Fruit fly (Drosophila melanogaster) whole organism, wandering third instar larva: ENCODE measurements around the gene f.

ENCODE experiments used
- CG32264 ChIP-seq: fragments of 200-800 bp; sonication (Bioruptor generic); optimal IDR thresholded peaks from 2 replicates; lab custom pipeline; 2016; ENCODE audit warnings: missing biosample characterization, missing genetic modification characterization
- CG9705 ChIP-seq: fragments of 200-800 bp; sonication (Bioruptor generic); optimal IDR thresholded peaks from 2 replicates; lab custom pipeline; 2018; ENCODE audit warnings: missing biosample characterization, mild to moderate bottlenecking, missing genetic modification characterization
- CrebA ChIP-seq: fragments of 200-800 bp; sonication (Bioruptor generic); optimal IDR thresholded peaks from 2 replicates; lab custom pipeline; 2016; ENCODE audit warnings: missing biosample characterization, mild to moderate bottlenecking, missing genetic modification characterization, borderline replicate concordance
- Dfd ChIP-seq: fragments of >200 bp; optimal IDR thresholded peaks from 2 replicates; lab custom pipeline; 2017; ENCODE audit warnings: missing biosample characterization, missing genetic modification characterization
- Dif ChIP-seq: fragments of 200-275, 200-300 bp; sonication (Bioruptor generic); optimal IDR thresholded peaks from 2 replicates; lab custom pipeline; 2018; ENCODE audit warnings: missing biosample characterization, missing genetic modification characterization; ENCODE audit not compliant: partially characterized antibody
- GATAd ChIP-seq: sonication (Bioruptor generic); optimal IDR thresholded peaks from 2 replicates; lab custom pipeline; 2016; ENCODE audit warnings: missing biosample characterization, missing genetic modification characterization
- HLH106 ChIP-seq: fragments of 200-800 bp; optimal IDR thresholded peaks from 3 replicates; lab custom pipeline; 2019; ENCODE audit warnings: missing biosample characterization, mild to moderate bottlenecking, missing genetic modification characterization, moderate library complexity
- Hnf4 ChIP-seq: fragments of 200-800 bp; sonication (Bioruptor generic); optimal IDR thresholded peaks from 2 replicates; lab custom pipeline; 2016; ENCODE audit warnings: missing biosample characterization, mild to moderate bottlenecking, missing genetic modification characterization
- Hr78 ChIP-seq: fragments of >200 bp; optimal IDR thresholded peaks from 2 replicates; lab custom pipeline; 2017; ENCODE audit warnings: missing biosample characterization, missing genetic modification characterization
- Hr83 ChIP-seq: fragments of 200-300 bp; sonication (Bioruptor generic); optimal IDR thresholded peaks from 2 replicates; lab custom pipeline; 2016; ENCODE audit warnings: missing biosample characterization, mild to moderate bottlenecking, missing genetic modification characterization, moderate library complexity; ENCODE audit not compliant: poor library complexity, severe bottlenecking
- Jra ChIP-seq: sonication (Bioruptor generic); optimal IDR thresholded peaks from 2 replicates; lab custom pipeline; 2016; ENCODE audit warnings: missing biosample characterization, missing genetic modification characterization
- Mio ChIP-seq: sonication (Bioruptor generic); optimal IDR thresholded peaks from 2 replicates; lab custom pipeline; 2016; ENCODE audit warnings: missing biosample characterization, missing genetic modification characterization
- Myc ChIP-seq: fragments of >200 bp; optimal IDR thresholded peaks from 2 replicates; lab custom pipeline; 2017
- N ChIP-seq: fragments of >200 bp; optimal IDR thresholded peaks from 2 replicates; lab custom pipeline; 2018; ENCODE audit warnings: missing biosample characterization, missing external identifiers, missing genetic modification characterization
- OdsH ChIP-seq: fragments of 200-800 bp; sonication (Bioruptor generic); optimal IDR thresholded peaks from 2 replicates; lab custom pipeline; 2016; ENCODE audit warnings: missing biosample characterization, mild to moderate bottlenecking, missing genetic modification characterization
- Rel ChIP-seq, 2 experiments: fragments of 200-800 bp; sonication (Bioruptor generic) in 1 of 2; optimal IDR thresholded peaks; 2 replicates in 1 of 2; 3 replicates in 1 of 2; lab custom pipeline; 2016 to 2019; ENCODE audit warnings: mild to moderate bottlenecking in 2 of 2, missing biosample characterization in 2 of 2, missing genetic modification characterization in 2 of 2, moderate library complexity in 1 of 2
- Sp1 ChIP-seq: fragments of 200-800 bp; sonication (Bioruptor generic); optimal IDR thresholded peaks from 3 replicates; lab custom pipeline; 2019; ENCODE audit warnings: missing biosample characterization, mild to moderate bottlenecking, missing genetic modification characterization, moderate library complexity
- Vsx2 ChIP-seq: fragments of 200-300, 225-300 bp; sonication (Bioruptor generic); optimal IDR thresholded peaks from 2 replicates; lab custom pipeline; 2018; ENCODE audit warnings: missing biosample characterization, missing genetic modification characterization; ENCODE audit not compliant: partially characterized antibody
- br ChIP-seq: fragments of 200-800 bp; sonication (Bioruptor generic); optimal IDR thresholded peaks from 2 replicates; lab custom pipeline; 2016; ENCODE audit warnings: missing biosample characterization, missing genetic modification characterization
- dl ChIP-seq, 2 experiments: fragments of 175-275, 200-275 bp in 1 of 2; fragments of 200-275 bp in 1 of 2; sonication (Bioruptor generic); optimal IDR thresholded peaks; lab custom pipeline; 2018; ENCODE audit warnings: mild to moderate bottlenecking in 2 of 2, missing biosample characterization in 2 of 2, missing genetic modification characterization in 2 of 2, moderate library complexity in 2 of 2; ENCODE audit not compliant: partially characterized antibody in 2 of 2, insufficient read depth in 1 of 2
- dmrt93B ChIP-seq: fragments of 200-800 bp; sonication (Bioruptor generic); optimal IDR thresholded peaks from 2 replicates; lab custom pipeline; 2018; ENCODE audit warnings: missing biosample characterization, mild to moderate bottlenecking, missing genetic modification characterization
- ey ChIP-seq: fragments of 200-800 bp; sonication (Bioruptor generic); optimal IDR thresholded peaks from 2 replicates; lab custom pipeline; 2016; ENCODE audit warnings: missing biosample characterization, missing genetic modification characterization
- foxo ChIP-seq, 2 experiments: fragments of 200-800 bp; sonication (Bioruptor generic); optimal IDR thresholded peaks; 2 replicates in 1 of 2; 3 replicates in 1 of 2; lab custom pipeline; 2016 to 2017; ENCODE audit warnings: missing biosample characterization in 2 of 2, missing genetic modification characterization in 2 of 2
- fru ChIP-seq: fragments of 200-800 bp; sonication (Bioruptor generic); optimal IDR thresholded peaks from 3 replicates; lab custom pipeline; 2016; ENCODE audit warnings: missing biosample characterization, mild to moderate bottlenecking, missing genetic modification characterization
- h ChIP-seq: fragments of 200-800 bp; sonication (Bioruptor generic); optimal IDR thresholded peaks from 3 replicates; lab custom pipeline; 2016; ENCODE audit warnings: missing biosample characterization, mild to moderate bottlenecking, missing genetic modification characterization
- jim ChIP-seq: fragments of 175-275, 200-325 bp; sonication (Bioruptor generic); optimal IDR thresholded peaks from 2 replicates; lab custom pipeline; 2016; ENCODE audit warnings: missing biosample characterization, mild to moderate bottlenecking, missing genetic modification characterization
- pan ChIP-seq: fragments of >200 bp; optimal IDR thresholded peaks from 2 replicates; lab custom pipeline; 2017
- psq ChIP-seq: fragments of 200-800 bp; sonication (Bioruptor generic); optimal IDR thresholded peaks from 3 replicates; lab custom pipeline; 2017; ENCODE audit warnings: missing biosample characterization, mild to moderate bottlenecking, missing genetic modification characterization, moderate library complexity
- rgr ChIP-seq: fragments of 200-800 bp; sonication (Bioruptor generic); optimal IDR thresholded peaks from 3 replicates; lab custom pipeline; 2016; ENCODE audit warnings: missing biosample characterization, mild to moderate bottlenecking, missing genetic modification characterization
- sage ChIP-seq: fragments of 200-800 bp; sonication (Bioruptor generic); optimal IDR thresholded peaks from 2 replicates; lab custom pipeline; 2016; ENCODE audit warnings: missing biosample characterization, mild to moderate bottlenecking, missing genetic modification characterization
- sv ChIP-seq: fragments of 200-800 bp; sonication (Bioruptor generic); optimal IDR thresholded peaks from 3 replicates; lab custom pipeline; 2016; ENCODE audit warnings: missing biosample characterization, missing genetic modification characterization
- tai ChIP-seq: sonication (Bioruptor generic); optimal IDR thresholded peaks from 2 replicates; lab custom pipeline; 2016; ENCODE audit warnings: missing biosample characterization, missing genetic modification characterization
- usp ChIP-seq: fragments of >200 bp; optimal IDR thresholded peaks from 2 replicates; lab custom pipeline; 2017; ENCODE audit warnings: missing biosample characterization, missing genetic modification characterization

Gene f

dm6 chrX:17301705-17302104 lies 69.0 kb downstream of the f start, which contains the start of gene Fim:
Gene Fim (minus strand): TSS chrX:17301929.
- TF ChIP-seq Mio (no peak), dl (GFP tag; optimal IDR thresholded peaks at IDR 0.05; lab: Kevin White, UChicago; ENCODE audit: insufficient read depth in 1 of 2, partially characterized antibody in 2 of 2) (no peak), h (GFP tag; lab: Kevin White, UChicago) (peak; percentile 3), Hr83 (GFP tag; lab: Kevin White, UChicago) (peak; percentile 30), Sp1 (GFP tag; lab: Kevin White, UChicago) (peak; percentile 3), Myc (lab: Kevin White, UChicago) (no peak)
- TF ChIP-seq, all 38 proteins: peak for 3

dm6 chrX:17302202-17303061 lies 69.7 kb downstream of the f start:
- no peak for TF ChIP-seq Myc (lab: Kevin White, UChicago)
- TF ChIP-seq psq: no peak
- no peak for TF ChIP-seq Dif (GFP tag; lab: Kevin White, UChicago)
- no peak for TF ChIP-seq Vsx2 (GFP tag; lab: Kevin White, UChicago)
- no peak for TF ChIP-seq dmrt93B
- no peak for TF ChIP-seq Jra (GFP tag; lab: Kevin White, UChicago)
- no peak for TF ChIP-seq N
- no peak for TF ChIP-seq br (GFP tag; lab: Kevin White, UChicago)
- TF ChIP-seq sage (GFP tag; lab: Kevin White, UChicago): no peak
- TF ChIP-seq OdsH (GFP tag; lab: Kevin White, UChicago): no peak
- no peak for TF ChIP-seq Dfd (GFP tag; lab: Kevin White, UChicago)
- peak; percentile 1 for TF ChIP-seq HLH106 (tag; lab: Kevin White, UChicago)
- TF ChIP-seq Sp1 (GFP tag; lab: Kevin White, UChicago): peak; percentile 10
- TF ChIP-seq Mio: no peak
- TF ChIP-seq Hr78 (GFP tag; lab: Kevin White, UChicago): no peak
- no peak for TF ChIP-seq CrebA (GFP tag; lab: Kevin White, UChicago)
- TF ChIP-seq jim: no peak
- no peak for TF ChIP-seq foxo (GFP tag; optimal IDR thresholded peaks at IDR 0.05; lab: Kevin White, UChicago)
- TF ChIP-seq Hnf4 (GFP tag; lab: Kevin White, UChicago): no peak
- no peak for TF ChIP-seq GATAd (GFP tag; lab: Kevin White, UChicago)
- no peak for TF ChIP-seq fru (GFP tag; lab: Kevin White, UChicago)
- no peak for TF ChIP-seq pan (lab: Kevin White, UChicago)
- TF ChIP-seq usp (GFP tag; lab: Kevin White, UChicago): no peak
- no peak for TF ChIP-seq Rel (GFP tag; optimal IDR thresholded peaks at IDR 0.05; lab: Kevin White, UChicago)
- TF ChIP-seq Rel (tag; optimal IDR thresholded peaks at IDR 0.05; lab: Kevin White, UChicago): peak; percentile 42
- TF ChIP-seq h (GFP tag; lab: Kevin White, UChicago): peak; percentile 36
- no peak for TF ChIP-seq tai
- no peak for TF ChIP-seq rgr (GFP tag; lab: Kevin White, UChicago)
- no peak for TF ChIP-seq CG9705 (GFP tag; lab: Kevin White, UChicago)
- TF ChIP-seq dl (GFP tag; optimal IDR thresholded peaks at IDR 0.05; lab: Kevin White, UChicago; ENCODE audit: insufficient read depth in 1 of 2, partially characterized antibody in 2 of 2): no peak
- no peak for TF ChIP-seq ey (GFP tag; lab: Kevin White, UChicago)
- TF ChIP-seq Hr83 (GFP tag; lab: Kevin White, UChicago): no peak

dm6 chrX:17305544-17305943 lies 72.8 kb downstream of the f start:
- TF ChIP-seq CG32264 (GFP tag; lab: Kevin White, UChicago) (no peak), Vsx2 (GFP tag; lab: Kevin White, UChicago) (peak; percentile 87), sv (GFP tag; lab: Kevin White, UChicago) (no peak), Hr78 (GFP tag; lab: Kevin White, UChicago) (no peak), Myc (lab: Kevin White, UChicago) (peak; percentile 16)
